Worm (Caenorhabditis elegans): Measurements from ENCODE around the gene C53A5.11.

DNA sequence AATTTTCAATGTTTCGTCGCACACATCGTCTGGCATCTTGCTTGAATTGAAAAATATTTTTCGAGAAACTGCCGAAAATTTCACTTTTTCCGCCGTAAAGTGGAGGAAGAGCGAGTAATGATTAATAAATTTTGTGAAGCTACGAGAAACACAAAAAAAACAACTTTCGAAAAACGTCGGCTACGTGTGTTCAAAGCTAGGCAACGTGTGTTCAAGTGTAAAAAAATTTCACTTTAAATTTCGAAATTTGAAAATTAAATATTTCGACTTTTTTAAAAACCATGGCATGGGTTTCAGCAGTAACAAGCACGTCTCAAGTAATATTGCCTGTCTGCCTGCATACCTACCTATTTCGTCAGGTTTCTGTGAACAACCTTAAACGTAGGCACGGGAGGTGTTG lies 26.4 kb upstream of the C53A5.11 start, which contains the start of gene tag-191:
- TF ChIP-seq lin-39 (tag; optimal IDR thresholded peaks at IDR 0.05) (no peak), skn-1 (tag; optimal IDR thresholded peaks at IDR 0.05) (no peak), nhr-77 (tag; optimal IDR thresholded peaks at IDR 0.05) (no peak), fos-1 (tag; optimal IDR thresholded peaks at IDR 0.05) (no peak), sma-3 (GFP tag; optimal IDR thresholded peaks at IDR 0.05) (no peak)
